Worm (Caenorhabditis elegans) whole organism, young adult: ENCODE measurements around the gene srx-17.

ENCODE experiments used
- T07F8.4 ChIP-seq: sonication (generic microtip); optimal IDR thresholded peaks from 2 replicates; lab custom pipeline; 2016; ENCODE audit warnings: mild to moderate bottlenecking, missing genetic modification characterization, moderate library complexity, missing compliant biosample characterization
- Y56A3A.18 ChIP-seq: fragments of 200-800 bp; sonication (Bioruptor generic); IDR thresholded peaks from 2 replicates; pipeline ENCODE4 v1.3.6; 2022; ENCODE audit warnings: missing genetic modification reagents, missing genetic modification characterization, missing compliant biosample characterization
- Y67H2A.10 ChIP-seq: fragments of 200-800 bp; sonication (Bioruptor generic); conservative IDR thresholded peaks from 2 replicates; pipeline ENCODE4 v1.3.6; 2022; ENCODE audit warnings: missing genetic modification reagents, missing genetic modification characterization, missing compliant biosample characterization
- Y79H2A.3 ChIP-seq: fragments of 200-800 bp; sonication (Bioruptor generic); conservative IDR thresholded peaks from 2 replicates; pipeline ENCODE4 v1.3.6; 2022; ENCODE audit warnings: missing genetic modification reagents, missing genetic modification characterization, missing compliant biosample characterization
- ama-1 ChIP-seq, 3 experiments: fragments of 150-350 bp in 1 of 3; sonication (generic microtip) in 2 of 3; optimal IDR thresholded peaks; 2 replicates each; lab custom pipeline; 2014 to 2018; ENCODE audit warnings: missing biosample characterization in 2 of 3, missing genetic modification characterization in 2 of 3, missing genetic modification reagents in 2 of 3
- dpff-1 ChIP-seq: sonication (generic microtip); optimal IDR thresholded peaks from 2 replicates; lab custom pipeline; 2017; ENCODE audit warnings: mild to moderate bottlenecking, missing genetic modification characterization, missing compliant biosample characterization
- him-1 ChIP-seq: sonication (generic microtip); optimal IDR thresholded peaks from 2 replicates; lab custom pipeline; 2016; ENCODE audit warnings: missing genotype, missing genetic modification reagents, missing genetic modification characterization, missing compliant biosample characterization
- hlh-12 ChIP-seq: sonication (generic microtip); optimal IDR thresholded peaks from 2 replicates; lab custom pipeline; 2016; ENCODE audit warnings: missing genetic modification characterization, missing compliant biosample characterization
- lin-35 ChIP-seq, 3 experiments: fragments of 150-350 bp in 2 of 3; sonication (generic microtip) in 1 of 3; optimal IDR thresholded peaks; 2 replicates each; lab custom pipeline; 2014 to 2018; ENCODE audit warnings: missing biosample characterization in 3 of 3, missing genetic modification characterization in 3 of 3, missing genetic modification reagents in 3 of 3
- lin-40 ChIP-seq: sonication (generic microtip); optimal IDR thresholded peaks from 2 replicates; lab custom pipeline; 2016; ENCODE audit warnings: missing genetic modification characterization, mild to moderate bottlenecking, missing compliant biosample characterization, missing genotype, missing genetic modification reagents
- snpc-1.3 ChIP-seq: sonication (generic microtip); optimal IDR thresholded peaks from 2 replicates; lab custom pipeline; 2017; ENCODE audit warnings: missing genetic modification characterization, mild to moderate bottlenecking, missing compliant biosample characterization, antibody characterized with exemption, moderate library complexity, missing genotype, missing genetic modification reagents; ENCODE audit not compliant: insufficient read depth
- snpc-4 ChIP-seq, 5 experiments: fragments of 150-350 bp in 1 of 5; sonication (generic microtip) in 4 of 5; optimal IDR thresholded peaks; 2 replicates each; lab custom pipeline; 2014 to 2018; ENCODE audit warnings: missing genetic modification characterization in 5 of 5, missing biosample characterization in 3 of 5, antibody characterized with exemption in 2 of 5, mild to moderate bottlenecking in 2 of 5, missing compliant biosample characterization in 2 of 5, missing genotype in 2 of 5, moderate library complexity in 2 of 5, missing genetic modification reagents in 1 of 5
- tbx-9 ChIP-seq: sonication (generic microtip); optimal IDR thresholded peaks from 2 replicates; lab custom pipeline; 2016; ENCODE audit warnings: borderline replicate concordance, missing genetic modification characterization, inconsistent platforms, missing compliant biosample characterization
- ztf-6 ChIP-seq: fragments of 200-800 bp; sonication (Bioruptor generic); IDR thresholded peaks from 2 replicates; pipeline ENCODE4 v1.3.6; 2022; ENCODE audit warnings: missing genetic modification reagents, missing genetic modification characterization, missing compliant biosample characterization

- no peak for TF ChIP-seq Y56A3A.18
- TF ChIP-seq dpff-1 (tag; lab: Kevin White, UChicago) = no peak
- no peak for TF ChIP-seq Y67H2A.10 (GFP tag; lab: Robert Waterston, UW)
- TF ChIP-seq snpc-4 (GFP tag; optimal IDR thresholded peaks at IDR 0.05; lab: Kevin White, UChicago) = no peak
- no peak for TF ChIP-seq snpc-4 (tag; optimal IDR thresholded peaks at IDR 0.05; lab: Kevin White, UChicago)
- no peak for TF ChIP-seq snpc-1.3 (tag; lab: Kevin White, UChicago)
- no peak for TF ChIP-seq him-1 (tag; lab: Kevin White, UChicago)
- TF ChIP-seq tbx-9 (tag; lab: Kevin White, UChicago) = no peak
- TF ChIP-seq ama-1 (optimal IDR thresholded peaks at IDR 0.05; lab: Kevin White, UChicago) = no peak
- no peak for TF ChIP-seq ama-1 (GFP tag; optimal IDR thresholded peaks at IDR 0.05; lab: Kevin White, UChicago)
- no peak for TF ChIP-seq ztf-6 (GFP tag; lab: Robert Waterston, UW)
- TF ChIP-seq lin-35 (GFP tag; optimal IDR thresholded peaks at IDR 0.05; lab: Kevin White, UChicago) = no peak
- no peak for TF ChIP-seq lin-40
- no peak for TF ChIP-seq Y79H2A.3 (GFP tag; lab: Robert Waterston, UW)
- TF ChIP-seq hlh-12 = no peak
- no peak for TF ChIP-seq T07F8.4
These were observed 28.5 kb downstream of the srx-17 start for ce11 chrV:13869551-13869950.
